Worm (Caenorhabditis elegans) whole organism, L3 larva: ENCODE data around the gene nrde-2.

Experiments
- R02D3.7 ChIP-seq: fragments of 150-350 bp; optimal IDR thresholded peaks from 2 replicates; lab custom pipeline; 2014; ENCODE audit warnings: missing biosample characterization, missing genetic modification characterization
- aly-2 ChIP-seq: fragments of 150-350 bp; optimal IDR thresholded peaks from 2 replicates; lab custom pipeline; 2014; ENCODE audit warnings: missing biosample characterization, missing genetic modification characterization
- ama-1 ChIP-seq: fragments of 150-350 bp; optimal IDR thresholded peaks from 2 replicates; lab custom pipeline; 2018
- ceh-16 ChIP-seq: sonication (generic microtip); optimal IDR thresholded peaks from 2 replicates; lab custom pipeline; 2017; ENCODE audit warnings: missing biosample characterization, missing genetic modification characterization
- ceh-82 ChIP-seq: fragments of 150-350 bp; optimal IDR thresholded peaks from 2 replicates; lab custom pipeline; 2014; ENCODE audit warnings: missing biosample characterization, missing genetic modification characterization
- ceh-9 ChIP-seq: sonication (generic microtip); optimal IDR thresholded peaks from 2 replicates; lab custom pipeline; 2018; ENCODE audit warnings: missing biosample characterization, missing genetic modification characterization
- daf-12 ChIP-seq: fragments of 150-350 bp; optimal IDR thresholded peaks from 2 replicates; lab custom pipeline; 2014; ENCODE audit warnings: missing biosample characterization, missing genetic modification reagents, missing genetic modification characterization
- egl-27 ChIP-seq: sonication (generic microtip); optimal IDR thresholded peaks from 4 replicates; lab custom pipeline; 2017; ENCODE audit warnings: missing biosample characterization, missing genetic modification reagents, missing genetic modification characterization
- egl-5 ChIP-seq: fragments of 150-350 bp; optimal IDR thresholded peaks from 2 replicates; lab custom pipeline; 2017; ENCODE audit warnings: missing biosample characterization, missing genetic modification reagents, missing genetic modification characterization, inconsistent platforms
- elt-1 ChIP-seq: fragments of 150-350 bp; optimal IDR thresholded peaks from 2 replicates; lab custom pipeline; 2014; ENCODE audit warnings: missing biosample characterization, missing genetic modification characterization
- elt-2 ChIP-seq: sonication (generic microtip); optimal IDR thresholded peaks from 2 replicates; lab custom pipeline; 2016; ENCODE audit warnings: missing genetic modification reagents, mild to moderate bottlenecking, missing genetic modification characterization, missing compliant biosample characterization
- elt-3 ChIP-seq, 3 experiments: fragments of 150-350 bp in 1 of 3; sonication (generic microtip) in 2 of 3; optimal IDR thresholded peaks; 2 replicates in 2 of 3; 4 replicates in 1 of 3; lab custom pipeline; 2014 to 2017; ENCODE audit warnings: missing biosample characterization in 3 of 3, missing genetic modification characterization in 3 of 3
- fkh-10 ChIP-seq: sonication (generic microtip); optimal IDR thresholded peaks from 2 replicates; lab custom pipeline; 2017; ENCODE audit warnings: missing biosample characterization, missing genetic modification reagents, missing genetic modification characterization
- fos-1 ChIP-seq: fragments of 150-350 bp; optimal IDR thresholded peaks from 2 replicates; lab custom pipeline; 2014; ENCODE audit warnings: missing biosample characterization, missing genetic modification characterization
- hmg-11 ChIP-seq: sonication (generic microtip); optimal IDR thresholded peaks from 2 replicates; lab custom pipeline; 2016; ENCODE audit warnings: missing genetic modification characterization, missing compliant biosample characterization
- jun-1 ChIP-seq: fragments of 150-350 bp; optimal IDR thresholded peaks from 2 replicates; lab custom pipeline; 2014; ENCODE audit warnings: missing biosample characterization, missing genetic modification reagents, missing genetic modification characterization
- lin-15B ChIP-seq: fragments of 150-350 bp; optimal IDR thresholded peaks from 2 replicates; lab custom pipeline; 2014; ENCODE audit warnings: missing biosample characterization, missing genetic modification characterization
- lsy-12 ChIP-seq: sonication (generic microtip); optimal IDR thresholded peaks from 2 replicates; lab custom pipeline; 2016; ENCODE audit warnings: mild to moderate bottlenecking, missing genetic modification characterization, missing compliant biosample characterization
- mdl-1 ChIP-seq: fragments of 150-350 bp; optimal IDR thresholded peaks from 2 replicates; lab custom pipeline; 2014; ENCODE audit warnings: missing biosample characterization, missing genetic modification characterization
- mml-1 ChIP-seq: fragments of 150-350 bp; sonication (generic microtip); optimal IDR thresholded peaks from 3 replicates; lab custom pipeline; 2014; ENCODE audit warnings: missing biosample characterization, missing genetic modification characterization
- nhr-12 ChIP-seq: fragments of 150-350 bp; optimal IDR thresholded peaks from 2 replicates; lab custom pipeline; 2014; ENCODE audit warnings: missing biosample characterization, missing genetic modification characterization
- nhr-237 ChIP-seq: fragments of 150-350 bp; optimal IDR thresholded peaks from 2 replicates; lab custom pipeline; 2014; ENCODE audit warnings: missing biosample characterization, missing genetic modification characterization
- nhr-25 ChIP-seq: sonication (generic microtip); optimal IDR thresholded peaks from 2 replicates; lab custom pipeline; 2017; ENCODE audit warnings: missing biosample characterization, missing genetic modification characterization
- nhr-28 ChIP-seq: fragments of 150-350 bp; optimal IDR thresholded peaks from 2 replicates; lab custom pipeline; 2014; ENCODE audit warnings: missing biosample characterization, missing genetic modification characterization
- nhr-43 ChIP-seq: sonication (generic microtip); optimal IDR thresholded peaks from 2 replicates; lab custom pipeline; 2016; ENCODE audit warnings: mild to moderate bottlenecking, missing genetic modification characterization, missing compliant biosample characterization; ENCODE audit not compliant: poor library complexity, severe bottlenecking
- nhr-67 ChIP-seq: fragments of 150-350 bp; optimal IDR thresholded peaks from 2 replicates; lab custom pipeline; 2014; ENCODE audit warnings: missing biosample characterization, missing genetic modification characterization
- pha-4 ChIP-seq: fragments of 150-350 bp; optimal IDR thresholded peaks from 2 replicates; lab custom pipeline; 2014; ENCODE audit warnings: missing biosample characterization, missing genetic modification reagents, missing genetic modification characterization
- pqm-1 ChIP-seq: fragments of 150-350 bp; optimal IDR thresholded peaks from 2 replicates; lab custom pipeline; 2017; ENCODE audit warnings: missing biosample characterization, missing genetic modification characterization, inconsistent platforms
- sea-2 ChIP-seq: fragments of 150-350 bp; sonication (generic microtip); optimal IDR thresholded peaks from 4 replicates; lab custom pipeline; 2014; ENCODE audit warnings: missing biosample characterization, missing genetic modification reagents, missing genetic modification characterization
- skn-1 ChIP-seq: fragments of 150-350 bp; optimal IDR thresholded peaks from 2 replicates; lab custom pipeline; 2014; ENCODE audit warnings: missing biosample characterization, missing genetic modification characterization
- unc-39 ChIP-seq: sonication (generic microtip); optimal IDR thresholded peaks from 4 replicates; lab custom pipeline; 2017; ENCODE audit warnings: missing biosample characterization, missing genetic modification characterization
- unc-62 ChIP-seq: fragments of 150-350 bp; sonication (generic microtip); optimal IDR thresholded peaks from 4 replicates; lab custom pipeline; 2014; ENCODE audit warnings: missing biosample characterization, missing genetic modification reagents, missing genetic modification characterization
- zag-1 ChIP-seq: fragments of 150-350 bp; optimal IDR thresholded peaks from 2 replicates; lab custom pipeline; 2014; ENCODE audit warnings: missing biosample characterization, missing genetic modification characterization
- ztf-11 ChIP-seq: fragments of 150-350 bp; optimal IDR thresholded peaks from 2 replicates; lab custom pipeline; 2014; ENCODE audit warnings: missing biosample characterization, missing genetic modification characterization

nrde-2 gene

ce11 chrII:10234398-10234797, 13.0 kb downstream of the nrde-2 start, which contains the start of gene ubxn-5:
TSS of gene ubxn-5 (minus strand) at chrII:10234498.
- TF ChIP-seq daf-12 (tag; lab: Kevin White, UChicago) (no peak), sea-2 (no peak), fkh-10 (GFP tag; lab: Kevin White, UChicago) (no peak), ztf-11 (no peak), elt-3 (tag; optimal IDR thresholded peaks at IDR 0.05; lab: Kevin White, UChicago) (no peak), ceh-16 (tag; lab: Kevin White, UChicago) (no peak), unc-39 (no peak), jun-1 (tag; lab: Kevin White, UChicago) (no peak), nhr-12 (tag; lab: Kevin White, UChicago) (no peak)

- peak; percentile 15 for TF ChIP-seq pha-4 (tag; lab: Kevin White, UChicago)
- TF ChIP-seq elt-3 (tag; optimal IDR thresholded peaks at IDR 0.05; lab: Kevin White, UChicago): no peak
- TF ChIP-seq elt-2: peak; percentile 60
Observed at ce11 chrII:10231874-10232273, 15.6 kb downstream of the nrde-2 start.

DNA sequence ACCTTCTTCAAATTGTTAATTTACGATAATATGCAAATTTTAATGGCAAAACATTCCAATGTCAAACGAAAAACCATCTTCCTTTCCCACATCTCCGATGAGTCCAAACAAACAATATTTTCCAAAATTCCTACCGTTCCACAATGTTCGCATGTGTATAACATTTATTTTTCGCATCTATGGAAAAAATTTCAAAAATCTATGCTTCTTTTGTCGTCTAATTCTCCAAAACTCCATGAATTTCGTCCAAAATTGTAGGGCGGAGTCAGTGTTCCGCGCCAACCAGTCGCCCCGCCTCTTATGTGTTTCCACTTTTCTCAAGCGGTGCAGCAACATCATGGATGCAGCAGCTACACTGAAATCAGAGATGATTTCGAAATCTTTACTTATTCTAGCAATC, 16.5 kb downstream of the nrde-2 start, which contains the start of gene T01E8.8:
Gene T01E8.8, plus strand, starts transcription at position 301 of the 400 bp plus-strand sequence.
- TF ChIP-seq elt-3 (tag; optimal IDR thresholded peaks at IDR 0.05; lab: Kevin White, UChicago): no peak
- no peak for TF ChIP-seq ceh-9 (tag; lab: Kevin White, UChicago)
- TF ChIP-seq skn-1: no peak
- no peak for TF ChIP-seq mdl-1
- no peak for TF ChIP-seq pqm-1 (tag; lab: Kevin White, UChicago)
- no peak for TF ChIP-seq ceh-82 (tag; lab: Kevin White, UChicago)
- TF ChIP-seq R02D3.7 (tag; lab: Kevin White, UChicago): no peak
- no peak for TF ChIP-seq nhr-67 (tag; lab: Kevin White, UChicago)
- TF ChIP-seq zag-1 (tag; lab: Kevin White, UChicago): no peak

DNA sequence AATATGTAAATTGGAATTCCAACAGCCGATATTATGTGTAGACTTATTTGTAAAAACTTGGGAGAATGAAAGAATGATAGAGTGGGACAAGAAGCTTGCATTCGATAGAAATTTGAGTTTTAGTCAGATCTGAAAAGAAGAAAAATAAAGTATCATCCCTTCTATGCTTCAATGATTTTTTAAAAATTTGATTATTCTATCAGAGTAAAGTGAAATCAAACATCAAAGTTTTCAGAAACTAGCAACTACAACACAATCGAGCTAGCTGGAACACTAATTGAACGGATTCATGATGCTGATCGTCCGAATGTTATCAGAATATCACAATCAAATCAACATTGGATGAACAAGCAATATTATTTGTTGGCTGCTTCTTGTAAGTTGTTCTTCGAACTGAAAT, 20.4 kb downstream of the nrde-2 start, which contains the start of gene srh-135:
Gene srh-135, minus strand, starts transcription at position 101 of the 400 bp plus-strand sequence.
- TF ChIP-seq jun-1 (tag; lab: Kevin White, UChicago) (no peak), nhr-67 (tag; lab: Kevin White, UChicago) (no peak), skn-1 (no peak), aly-2 (tag; lab: Kevin White, UChicago) (no peak), nhr-43 (tag; lab: Kevin White, UChicago) (no peak), hmg-11 (tag; lab: Kevin White, UChicago) (no peak), elt-3 (tag; optimal IDR thresholded peaks at IDR 0.05; lab: Kevin White, UChicago) (no peak), R02D3.7 (tag; lab: Kevin White, UChicago) (no peak), nhr-25 (tag; lab: Kevin White, UChicago) (no peak), fkh-10 (GFP tag; lab: Kevin White, UChicago) (no peak), pqm-1 (tag; lab: Kevin White, UChicago) (no peak), lsy-12 (tag; lab: Kevin White, UChicago) (no peak), unc-62 (GFP tag; lab: Kevin White, UChicago) (no peak), elt-1 (no peak), daf-12 (tag; lab: Kevin White, UChicago) (no peak)

DNA sequence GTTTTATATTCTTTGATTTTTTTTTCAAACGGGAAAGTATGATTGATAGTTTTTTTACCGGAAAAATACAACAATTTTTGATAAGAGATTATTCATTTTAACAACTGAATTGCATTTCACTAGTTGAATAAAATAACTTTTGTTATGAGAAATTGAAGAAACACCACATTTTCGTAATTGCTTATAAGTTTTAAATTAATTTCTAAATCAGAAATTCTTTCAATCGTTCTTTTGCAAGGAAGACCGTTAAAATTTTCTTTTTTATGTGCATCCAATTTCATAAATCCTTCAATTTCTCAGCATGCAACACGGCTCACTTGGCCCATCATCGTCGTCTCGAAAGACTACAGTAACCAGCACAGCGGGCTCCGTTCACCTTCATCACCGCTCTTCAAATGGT, 24.9 kb downstream of the nrde-2 start, which contains the start of gene plc-3:
Gene plc-3, plus strand, starts transcription at position 301 of the 400 bp plus-strand sequence.
- TF ChIP-seq hmg-11 (tag; lab: Kevin White, UChicago) (no peak), pha-4 (tag; lab: Kevin White, UChicago) (no peak), nhr-237 (tag; lab: Kevin White, UChicago) (no peak), nhr-12 (tag; lab: Kevin White, UChicago) (no peak), mml-1 (tag; lab: Kevin White, UChicago) (no peak), mdl-1 (no peak), nhr-67 (tag; lab: Kevin White, UChicago) (no peak), aly-2 (tag; lab: Kevin White, UChicago) (no peak), sea-2 (no peak), pqm-1 (tag; lab: Kevin White, UChicago) (no peak), elt-2 (no peak), zag-1 (tag; lab: Kevin White, UChicago) (no peak), ama-1 (lab: Kevin White, UChicago) (no peak), daf-12 (tag; lab: Kevin White, UChicago) (no peak)

- TF ChIP-seq pha-4 (tag; lab: Kevin White, UChicago) (peak; percentile 35), nhr-28 (tag; lab: Kevin White, UChicago) (no peak), pqm-1 (tag; lab: Kevin White, UChicago) (peak; percentile 76), lin-15B (tag; lab: Kevin White, UChicago) (no peak), fos-1 (tag; lab: Kevin White, UChicago) (no peak), nhr-25 (tag; lab: Kevin White, UChicago) (no peak), ceh-9 (tag; lab: Kevin White, UChicago) (no peak), egl-27 (tag; lab: Kevin White, UChicago) (no peak), R02D3.7 (tag; lab: Kevin White, UChicago) (no peak), egl-5 (tag; lab: Kevin White, UChicago) (no peak), elt-2 (peak; percentile 83)
Observed at ce11 chrII:10221627-10222026, 25.8 kb downstream of the nrde-2 start.
